Worm (Caenorhabditis elegans): Measurements from ENCODE around the gene K06H7.2.

DNA sequence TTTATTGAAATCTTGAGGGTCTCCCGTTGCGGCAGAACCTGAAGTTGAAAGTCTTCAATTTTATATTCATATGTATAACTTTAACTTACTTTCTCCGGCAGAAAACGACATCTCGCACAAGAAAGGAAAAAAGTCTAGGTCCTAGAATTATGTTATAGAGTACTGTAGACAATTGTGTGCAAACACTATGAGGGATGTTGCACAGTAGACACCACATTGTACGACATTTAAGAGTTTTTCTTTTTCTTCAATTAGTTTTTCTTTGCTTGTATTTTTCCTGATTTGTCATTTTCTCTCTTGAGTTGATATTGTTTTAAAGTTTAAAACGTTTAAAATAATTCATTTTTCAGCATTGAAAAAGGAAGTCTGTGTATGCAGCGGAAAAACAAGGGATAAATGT lies 8.0 kb upstream of the K06H7.2 start, which contains the start of the genes K06H7.7 and grp-1:
- no peak for TF ChIP-seq ztf-29 (GFP tag; IDR thresholded peaks at IDR 0.05)
- TF ChIP-seq klf-2 (GFP tag; conservative IDR thresholded peaks at IDR 0.05): no peak
- no peak for TF ChIP-seq cog-1 (tag; optimal IDR thresholded peaks at IDR 0.05)
- no peak for TF ChIP-seq flt-1 (GFP tag; IDR thresholded peaks at IDR 0.05)
- TF ChIP-seq T22C8.4 (GFP tag; IDR thresholded peaks at IDR 0.05): no peak
- no peak for TF ChIP-seq med-1 (GFP tag; optimal IDR thresholded peaks at IDR 0.05; ENCODE audit: insufficient read depth)
